Worm (Caenorhabditis elegans) whole organism, mixed stage, embryonic: Measurements from ENCODE around the gene cut-6.
A peak's percentile ranks its signal among the peaks of the same experiment; 100 is the strongest.

Experiments
- M03D4.4 ChIP-seq: sonication (generic microtip); optimal IDR thresholded peaks from 2 replicates; lab custom pipeline; 2017; ENCODE audit warnings: mild to moderate bottlenecking, missing genetic modification characterization, missing compliant biosample characterization
- bed-3 ChIP-seq: fragments of 200-800 bp; sonication (Bioruptor generic); optimal IDR thresholded peaks from 3 replicates; lab custom pipeline; 2018; ENCODE audit warnings: mild to moderate bottlenecking, missing genetic modification characterization, moderate library complexity, missing compliant biosample characterization
- blmp-1 ChIP-seq: fragments of 150-350 bp; optimal IDR thresholded peaks from 2 replicates; lab custom pipeline; 2014; ENCODE audit warnings: missing biosample characterization, missing genetic modification characterization
- ceh-39 ChIP-seq: fragments of 150-350 bp; optimal IDR thresholded peaks from 2 replicates; lab custom pipeline; 2014; ENCODE audit warnings: missing biosample characterization, missing genetic modification characterization
- ceh-43 ChIP-seq: fragments of 200-800 bp; sonication (Bioruptor generic); optimal IDR thresholded peaks from 2 replicates; lab custom pipeline; 2018; ENCODE audit warnings: mild to moderate bottlenecking, missing genetic modification characterization, moderate library complexity, missing compliant biosample characterization
- ceh-83 ChIP-seq: fragments of 200-800 bp; sonication (Bioruptor generic); optimal IDR thresholded peaks from 2 replicates; lab custom pipeline; 2018; ENCODE audit warnings: mild to moderate bottlenecking, missing genetic modification characterization, missing compliant biosample characterization
- ces-1 ChIP-seq: fragments of 150-350 bp; optimal IDR thresholded peaks from 2 replicates; lab custom pipeline; 2014; ENCODE audit warnings: missing biosample characterization, missing genetic modification reagents, missing genetic modification characterization
- cnd-1 ChIP-seq: fragments of 200-800 bp; sonication (Bioruptor generic); optimal IDR thresholded peaks from 2 replicates; lab custom pipeline; 2018; ENCODE audit warnings: mild to moderate bottlenecking, missing genetic modification characterization, missing compliant biosample characterization
- drap-1 ChIP-seq: fragments of 200-800 bp; sonication (Bioruptor generic); optimal IDR thresholded peaks from 3 replicates; lab custom pipeline; 2018; ENCODE audit warnings: mild to moderate bottlenecking, missing genetic modification characterization, missing compliant biosample characterization
- elt-3 ChIP-seq: fragments of 150-350 bp; optimal IDR thresholded peaks from 2 replicates; lab custom pipeline; 2014; ENCODE audit warnings: missing biosample characterization, missing genetic modification characterization
- flh-1 ChIP-seq: fragments of 200-800 bp; sonication (Bioruptor generic); optimal IDR thresholded peaks from 2 replicates; lab custom pipeline; 2018; ENCODE audit warnings: mild to moderate bottlenecking, missing genetic modification characterization, moderate library complexity, missing compliant biosample characterization
- ham-2 ChIP-seq: fragments of 200-800 bp; sonication (Bioruptor generic); optimal IDR thresholded peaks from 2 replicates; lab custom pipeline; 2018; ENCODE audit warnings: mild to moderate bottlenecking, missing genetic modification characterization, missing compliant biosample characterization
- hlh-1 ChIP-seq: fragments of 150-350 bp; optimal IDR thresholded peaks from 2 replicates; lab custom pipeline; 2014; ENCODE audit warnings: missing biosample characterization, missing genetic modification reagents, missing genetic modification characterization
- lin-13 ChIP-seq: fragments of 150-350 bp; optimal IDR thresholded peaks from 2 replicates; lab custom pipeline; 2014; ENCODE audit warnings: missing biosample characterization, missing genetic modification characterization
- lin-32 ChIP-seq: fragments of 200-800 bp; sonication (Bioruptor generic); optimal IDR thresholded peaks from 2 replicates; lab custom pipeline; 2018; ENCODE audit warnings: mild to moderate bottlenecking, missing genetic modification characterization, missing compliant biosample characterization
- lsy-2 ChIP-seq: fragments of 150-350 bp; optimal IDR thresholded peaks from 2 replicates; lab custom pipeline; 2014; ENCODE audit warnings: missing biosample characterization, missing genetic modification characterization
- mab-5 ChIP-seq: fragments of 150-350 bp; optimal IDR thresholded peaks from 2 replicates; lab custom pipeline; 2014; ENCODE audit warnings: missing biosample characterization, missing genetic modification characterization
- mep-1 ChIP-seq: fragments of 150-350 bp; optimal IDR thresholded peaks from 2 replicates; lab custom pipeline; 2017; ENCODE audit warnings: missing biosample characterization, missing genetic modification reagents, missing genetic modification characterization, inconsistent platforms
- mls-2 ChIP-seq: sonication (generic microtip); optimal IDR thresholded peaks from 2 replicates; lab custom pipeline; 2016; ENCODE audit warnings: mild to moderate bottlenecking, missing genetic modification characterization, moderate library complexity, missing compliant biosample characterization
- nhr-12 ChIP-seq: fragments of 150-350 bp; optimal IDR thresholded peaks from 2 replicates; lab custom pipeline; 2014; ENCODE audit warnings: missing biosample characterization, missing genetic modification characterization
- nhr-2 ChIP-seq: fragments of 150-350 bp; optimal IDR thresholded peaks from 2 replicates; lab custom pipeline; 2014; ENCODE audit warnings: missing biosample characterization, missing genetic modification characterization
- nhr-237 ChIP-seq: fragments of 150-350 bp; optimal IDR thresholded peaks from 2 replicates; lab custom pipeline; 2014; ENCODE audit warnings: missing biosample characterization, missing genetic modification characterization
- nhr-28 ChIP-seq: fragments of 150-350 bp; optimal IDR thresholded peaks from 2 replicates; lab custom pipeline; 2014; ENCODE audit warnings: missing biosample characterization, missing genetic modification characterization
- nhr-76 ChIP-seq: sonication (generic microtip); optimal IDR thresholded peaks from 2 replicates; lab custom pipeline; 2017; ENCODE audit warnings: missing biosample characterization, missing genetic modification characterization
- snpc-4 ChIP-seq: fragments of 150-350 bp; optimal IDR thresholded peaks from 2 replicates; lab custom pipeline; 2014; ENCODE audit warnings: missing biosample characterization, missing genetic modification characterization
- sptf-1 ChIP-seq: sonication (generic microtip); optimal IDR thresholded peaks from 2 replicates; lab custom pipeline; 2017; ENCODE audit warnings: mild to moderate bottlenecking, missing genetic modification characterization, moderate library complexity, missing compliant biosample characterization
- tbx-8 ChIP-seq: fragments of 200-800 bp; sonication (Bioruptor generic); optimal IDR thresholded peaks from 2 replicates; lab custom pipeline; 2018; ENCODE audit warnings: mild to moderate bottlenecking, missing genetic modification characterization, moderate library complexity, missing compliant biosample characterization
- unc-120 ChIP-seq: sonication (generic microtip); optimal IDR thresholded peaks from 2 replicates; lab custom pipeline; 2017; ENCODE audit warnings: missing genetic modification characterization, missing compliant biosample characterization; ENCODE audit not compliant: poor library complexity, severe bottlenecking
- unc-39 ChIP-seq: fragments of 150-350 bp; optimal IDR thresholded peaks from 2 replicates; lab custom pipeline; 2014; ENCODE audit warnings: missing biosample characterization, missing genetic modification characterization
- unc-62 ChIP-seq: fragments of 150-350 bp; optimal IDR thresholded peaks from 2 replicates; lab custom pipeline; 2014; ENCODE audit warnings: missing biosample characterization, missing genetic modification reagents, missing genetic modification characterization
- zip-8 ChIP-seq: fragments of 150-350 bp; optimal IDR thresholded peaks from 2 replicates; lab custom pipeline; 2014; ENCODE audit warnings: missing biosample characterization, missing genetic modification characterization
- ztf-11 ChIP-seq: fragments of 150-350 bp; optimal IDR thresholded peaks from 2 replicates; lab custom pipeline; 2014; ENCODE audit warnings: missing biosample characterization, missing genetic modification characterization

cut-6 gene

DNA sequence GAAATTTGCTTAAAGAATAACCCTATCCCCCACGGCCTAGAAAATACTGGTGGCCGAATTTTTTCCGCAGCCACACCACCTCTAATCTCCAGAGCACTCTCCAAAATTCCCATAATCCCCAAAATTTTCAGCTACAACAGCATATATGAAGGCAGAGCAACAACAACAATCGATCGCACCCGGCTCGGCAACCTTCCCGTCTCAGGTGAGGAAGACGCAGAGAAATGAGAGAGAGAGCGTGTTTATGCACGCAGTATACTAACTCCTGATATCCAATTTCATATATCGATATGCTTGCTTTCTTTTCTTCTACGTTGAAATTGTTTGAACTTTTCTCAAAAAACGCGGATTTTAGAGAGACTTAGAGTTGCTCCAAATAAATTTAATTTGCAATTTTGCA lies 4.9 kb upstream of the cut-6 start:
- peak; percentile 95 for TF ChIP-seq hlh-1 (tag; lab: Kevin White, UChicago)
- TF ChIP-seq unc-120: peak; percentile 65
- TF ChIP-seq flh-1 (GFP tag; lab: Kevin White, UChicago): no peak
- TF ChIP-seq, all 35 proteins: peak for 2

ce11 chrIII:10907678-10908217 lies 3.5 kb upstream of the cut-6 start:
- TF ChIP-seq ceh-83 (GFP tag; lab: Kevin White, UChicago) (no peak), nhr-12 (tag; lab: Kevin White, UChicago) (no peak), flh-1 (GFP tag; lab: Kevin White, UChicago) (no peak), lin-32 (no peak), nhr-28 (tag; lab: Kevin White, UChicago) (no peak), mls-2 (tag; lab: Kevin White, UChicago) (no peak), mab-5 (tag; lab: Kevin White, UChicago) (no peak), nhr-2 (tag; lab: Kevin White, UChicago) (no peak), ham-2 (GFP tag; lab: Kevin White, UChicago) (no peak), elt-3 (tag; lab: Kevin White, UChicago) (no peak), mep-1 (tag; lab: Kevin White, UChicago) (no peak)
- TF ChIP-seq, all 35 proteins: peak for 0

ce11 chrIII:10908543-10908942 lies 2.7 kb upstream of the cut-6 start:
- TF ChIP-seq lsy-2 (tag; lab: Kevin White, UChicago) (no peak), ceh-39 (tag; lab: Kevin White, UChicago) (no peak), hlh-1 (tag; lab: Kevin White, UChicago) (peak; percentile 6)

- TF ChIP-seq mab-5 (tag; lab: Kevin White, UChicago) (no peak), elt-3 (tag; lab: Kevin White, UChicago) (no peak), cnd-1 (no peak), tbx-8 (GFP tag; lab: Kevin White, UChicago) (no peak), drap-1 (GFP tag; lab: Kevin White, UChicago) (no peak), sptf-1 (tag; lab: Kevin White, UChicago) (no peak), ceh-43 (GFP tag; lab: Kevin White, UChicago) (no peak), ztf-11 (tag; lab: Kevin White, UChicago) (no peak), unc-120 (no peak), unc-39 (no peak), unc-62 (no peak), lsy-2 (tag; lab: Kevin White, UChicago) (no peak), ces-1 (GFP tag; lab: Kevin White, UChicago) (no peak), snpc-4 (tag; lab: Kevin White, UChicago) (no peak), bed-3 (GFP tag; lab: Kevin White, UChicago) (no peak)
Observed at ce11 chrIII:10909166-10909565, 2.1 kb upstream of the cut-6 start.

DNA sequence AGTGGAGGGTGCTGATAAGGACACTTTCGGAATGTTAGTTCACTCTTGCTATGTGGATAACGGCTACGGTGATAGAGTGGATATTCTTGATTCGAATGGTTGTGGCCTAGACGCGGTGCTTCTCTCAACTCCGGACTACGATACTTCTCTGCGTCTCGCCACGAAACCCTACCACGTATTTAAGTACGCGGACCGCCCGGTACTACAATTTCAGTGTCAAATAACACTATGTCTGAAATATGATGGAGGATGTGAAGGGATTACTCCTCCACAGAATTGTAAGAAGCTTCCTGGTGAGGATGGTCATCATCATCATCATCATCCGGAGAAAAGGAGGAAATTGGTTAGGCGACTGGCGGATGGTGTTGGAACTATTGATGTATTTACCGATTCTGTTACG lies 3.7 kb downstream of the cut-6 start:
- TF ChIP-seq unc-62: no peak
- TF ChIP-seq lin-13 (tag; lab: Kevin White, UChicago): no peak
- TF ChIP-seq snpc-4 (tag; lab: Kevin White, UChicago): no peak
- no peak for TF ChIP-seq M03D4.4 (tag; lab: Kevin White, UChicago)
- no peak for TF ChIP-seq unc-120
- no peak for TF ChIP-seq drap-1 (GFP tag; lab: Kevin White, UChicago)
- TF ChIP-seq tbx-8 (GFP tag; lab: Kevin White, UChicago): no peak
- no peak for TF ChIP-seq bed-3 (GFP tag; lab: Kevin White, UChicago)
- TF ChIP-seq mep-1 (tag; lab: Kevin White, UChicago): no peak
- no peak for TF ChIP-seq blmp-1 (tag; lab: Kevin White, UChicago)
- no peak for TF ChIP-seq hlh-1 (tag; lab: Kevin White, UChicago)
- TF ChIP-seq ztf-11 (tag; lab: Kevin White, UChicago): no peak
- TF ChIP-seq lsy-2 (tag; lab: Kevin White, UChicago): no peak
- no peak for TF ChIP-seq ham-2 (GFP tag; lab: Kevin White, UChicago)
- TF ChIP-seq elt-3 (tag; lab: Kevin White, UChicago): no peak
- TF ChIP-seq lin-32: no peak
- no peak for TF ChIP-seq nhr-76
- no peak for TF ChIP-seq nhr-237
- TF ChIP-seq zip-8 (tag; lab: Kevin White, UChicago): no peak
- no peak for TF ChIP-seq nhr-2 (tag; lab: Kevin White, UChicago)
